Worm (Caenorhabditis elegans) whole organism, early embryonic: ENCODE results near the gene C13G5.2.

ENCODE experiments used
- B0310.2 ChIP-seq: sonication (generic microtip); optimal IDR thresholded peaks from 2 replicates; lab custom pipeline; 2016; ENCODE audit warnings: mild to moderate bottlenecking, missing genetic modification characterization, missing compliant biosample characterization
- F13C5.2 ChIP-seq: sonication (generic microtip); optimal IDR thresholded peaks from 2 replicates; lab custom pipeline; 2017; ENCODE audit warnings: mild to moderate bottlenecking, missing genetic modification characterization, inconsistent platforms, missing compliant biosample characterization
- aly-1 ChIP-seq: sonication (generic microtip); optimal IDR thresholded peaks from 2 replicates; lab custom pipeline; 2016; ENCODE audit warnings: missing genetic modification characterization, missing compliant biosample characterization
- ama-1 ChIP-seq: fragments of 150-350 bp; optimal IDR thresholded peaks from 2 replicates; lab custom pipeline; 2014
- ceh-13 ChIP-seq: fragments of 200-800 bp; sonication (Bioruptor generic); optimal IDR thresholded peaks from 2 replicates; lab custom pipeline; 2018; ENCODE audit warnings: mild to moderate bottlenecking, missing genetic modification characterization, missing compliant biosample characterization
- ceh-36 ChIP-seq: sonication (generic microtip); optimal IDR thresholded peaks from 2 replicates; lab custom pipeline; 2016; ENCODE audit warnings: missing genetic modification characterization, inconsistent platforms, missing compliant biosample characterization
- ets-7 ChIP-seq: sonication (generic microtip); optimal IDR thresholded peaks from 2 replicates; lab custom pipeline; 2016; ENCODE audit warnings: missing genotype, missing genetic modification characterization, missing compliant biosample characterization
- flt-1 ChIP-seq: fragments of 200-800 bp; sonication (Bioruptor generic); IDR thresholded peaks from 2 replicates; pipeline ENCODE4 v1.3.6; 2022; ENCODE audit warnings: missing genetic modification characterization, missing compliant biosample characterization
- hmbx-1 ChIP-seq: sonication (generic microtip); optimal IDR thresholded peaks from 2 replicates; lab custom pipeline; 2016; ENCODE audit warnings: mild to moderate bottlenecking, missing genetic modification characterization, missing compliant biosample characterization
- hmg-4 ChIP-seq: fragments of 200-800 bp; sonication (Bioruptor generic); optimal IDR thresholded peaks from 2 replicates; lab custom pipeline; 2018; ENCODE audit warnings: mild to moderate bottlenecking, missing genetic modification characterization, missing compliant biosample characterization
- hnd-1 ChIP-seq: sonication (generic microtip); optimal IDR thresholded peaks from 2 replicates; lab custom pipeline; 2016; ENCODE audit warnings: missing genetic modification characterization, missing compliant biosample characterization
- pes-1 ChIP-seq: fragments of 200-800 bp; sonication (Bioruptor generic); IDR thresholded peaks from 2 replicates; pipeline ENCODE4 v1.3.6; 2022; ENCODE audit warnings: missing genetic modification reagents, missing genetic modification characterization, missing compliant biosample characterization
- scrt-1 ChIP-seq: fragments of 200-800 bp; sonication (Bioruptor generic); IDR thresholded peaks from 2 replicates; pipeline ENCODE4 v1.3.6; 2022; ENCODE audit warnings: missing genetic modification characterization, missing compliant biosample characterization
- sea-1 ChIP-seq: fragments of 200-800 bp; sonication (Bioruptor generic); conservative IDR thresholded peaks from 2 replicates; pipeline ENCODE4 v1.3.6; 2022; ENCODE audit warnings: missing genetic modification characterization, missing compliant biosample characterization
- tbx-11 ChIP-seq: fragments of 200-800 bp; sonication (Bioruptor generic); IDR thresholded peaks from 2 replicates; pipeline ENCODE4 v1.3.6; 2022; ENCODE audit warnings: missing genetic modification characterization, missing compliant biosample characterization
- tbx-37 ChIP-seq: fragments of 200-800 bp; sonication (Bioruptor generic); conservative IDR thresholded peaks from 2 replicates; pipeline ENCODE4 v1.3.6; 2022; ENCODE audit warnings: missing genetic modification reagents, missing genetic modification characterization, missing compliant biosample characterization
- tra-4 ChIP-seq: sonication (generic microtip); optimal IDR thresholded peaks from 2 replicates; lab custom pipeline; 2017; ENCODE audit warnings: missing genetic modification characterization, missing compliant biosample characterization

Gene C13G5.2

DNA sequence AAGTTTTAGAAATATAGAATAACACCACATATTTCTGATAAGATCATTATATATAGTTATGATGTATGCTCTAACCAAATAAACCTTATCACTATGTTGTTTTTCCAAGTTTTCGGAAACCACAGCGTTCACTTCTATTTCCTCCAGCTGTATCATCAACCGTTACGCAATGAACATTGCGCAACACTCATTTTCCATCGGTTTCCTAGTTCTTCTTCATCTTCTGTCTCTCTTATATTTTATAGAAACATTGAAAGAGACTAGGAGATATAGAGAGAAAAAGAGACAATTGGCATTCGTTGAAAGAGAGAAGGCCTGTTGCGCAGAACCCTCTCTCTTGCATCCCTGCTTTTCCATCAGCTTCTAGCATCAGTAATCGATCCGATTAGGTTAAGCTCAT is 44.0 kb downstream of the C13G5.2 start:
- no peak for TF ChIP-seq hmg-4 (GFP tag; lab: Kevin White, UChicago)
- TF ChIP-seq sea-1 (GFP tag; lab: Robert Waterston, UW) = no peak
- no peak for TF ChIP-seq ets-7 (tag; lab: Kevin White, UChicago)
- TF ChIP-seq tbx-37 (GFP tag; lab: Robert Waterston, UW) = no peak

DNA sequence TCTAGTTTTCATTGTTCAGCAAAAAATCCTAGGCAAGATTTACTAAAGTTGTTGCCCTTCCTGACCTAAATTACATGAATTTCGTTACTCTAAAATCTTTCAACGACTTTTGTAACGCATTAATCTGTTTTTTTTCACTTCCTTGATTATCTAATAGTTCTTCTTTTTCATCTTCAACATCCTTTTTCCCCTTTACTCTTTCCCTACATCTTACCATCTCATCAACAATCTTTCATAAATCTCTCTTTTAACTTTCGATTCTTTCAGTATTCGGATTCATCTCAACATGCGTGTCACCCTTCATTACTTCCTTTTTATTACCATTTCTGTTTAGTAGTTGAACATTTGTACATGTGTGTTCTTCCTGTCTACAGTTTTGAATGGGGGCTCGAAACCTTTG is 44.4 kb downstream of the C13G5.2 start:
- TF ChIP-seq ama-1 (lab: Kevin White, UChicago) = no peak
- TF ChIP-seq tbx-11 (GFP tag; lab: Robert Waterston, UW) = no peak
- TF ChIP-seq pes-1 (GFP tag; lab: Robert Waterston, UW) = no peak
- TF ChIP-seq flt-1 = no peak
- no peak for TF ChIP-seq sea-1 (GFP tag; lab: Robert Waterston, UW)
- no peak for TF ChIP-seq hnd-1 (tag; lab: Kevin White, UChicago)
- TF ChIP-seq tbx-37 (GFP tag; lab: Robert Waterston, UW) = no peak
- TF ChIP-seq ceh-13 (GFP tag; lab: Kevin White, UChicago) = no peak
- TF ChIP-seq ets-7 (tag; lab: Kevin White, UChicago) = no peak
- no peak for TF ChIP-seq scrt-1 (GFP tag; lab: Robert Waterston, UW)
- TF ChIP-seq hmbx-1 (tag; lab: Kevin White, UChicago) = no peak
- TF ChIP-seq hmg-4 (GFP tag; lab: Kevin White, UChicago) = no peak
- TF ChIP-seq F13C5.2 = no peak
- TF ChIP-seq tra-4 (tag; lab: Kevin White, UChicago) = no peak
- TF ChIP-seq aly-1 (tag; lab: Kevin White, UChicago) = no peak
- no peak for TF ChIP-seq B0310.2 (tag; lab: Kevin White, UChicago)

DNA sequence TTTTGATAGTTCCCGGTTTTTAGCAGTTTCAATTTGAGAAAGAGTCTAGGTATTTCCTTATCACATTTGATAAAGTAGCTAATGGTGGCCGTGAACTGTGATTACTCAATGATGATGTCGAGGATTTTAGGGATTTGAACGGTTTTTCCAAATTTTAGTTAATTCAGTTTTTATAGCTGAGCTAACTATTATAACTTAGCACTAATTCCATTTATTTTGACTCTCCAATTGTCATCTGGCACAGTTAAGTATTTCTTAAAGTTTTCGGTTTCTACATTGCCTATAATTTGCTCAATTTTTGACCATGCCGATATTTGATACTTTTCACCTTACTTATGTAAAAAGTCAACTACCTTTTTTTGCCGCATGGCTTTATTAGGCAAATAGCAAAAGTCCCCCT is 45.0 kb downstream of the C13G5.2 start:
- TF ChIP-seq aly-1 (tag; lab: Kevin White, UChicago) = no peak
- no peak for TF ChIP-seq tra-4 (tag; lab: Kevin White, UChicago)
- no peak for TF ChIP-seq ceh-13 (GFP tag; lab: Kevin White, UChicago)
- no peak for TF ChIP-seq scrt-1 (GFP tag; lab: Robert Waterston, UW)

DNA sequence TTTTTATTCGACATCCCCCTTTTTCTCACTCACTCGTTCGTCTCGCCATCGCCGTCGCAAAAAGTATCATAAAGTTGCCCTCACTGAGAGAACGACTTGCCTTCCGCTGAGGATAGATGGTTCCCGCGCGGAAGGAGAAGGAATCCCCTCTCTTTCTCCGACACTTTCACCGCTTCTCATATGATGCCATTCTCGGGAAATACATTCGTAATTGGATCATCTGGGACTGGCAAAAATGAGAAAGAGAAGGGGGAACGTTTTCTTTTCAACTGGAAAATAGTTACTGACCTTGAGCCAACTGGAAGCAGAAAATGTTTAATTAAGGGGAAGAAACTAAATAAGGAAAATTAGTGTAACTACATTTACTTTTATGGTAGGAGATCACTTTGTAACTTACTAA is 46.4 kb downstream of the C13G5.2 start:
- TF ChIP-seq ceh-36 (tag; lab: Kevin White, UChicago) = no peak
- TF ChIP-seq ceh-13 (GFP tag; lab: Kevin White, UChicago) = no peak
- TF ChIP-seq flt-1 = no peak
- TF ChIP-seq hmg-4 (GFP tag; lab: Kevin White, UChicago) = no peak
- TF ChIP-seq aly-1 (tag; lab: Kevin White, UChicago) = no peak
- TF ChIP-seq ets-7 (tag; lab: Kevin White, UChicago) = no peak
- no peak for TF ChIP-seq scrt-1 (GFP tag; lab: Robert Waterston, UW)
- no peak for TF ChIP-seq hnd-1 (tag; lab: Kevin White, UChicago)
- TF ChIP-seq pes-1 (GFP tag; lab: Robert Waterston, UW) = no peak
- TF ChIP-seq hmbx-1 (tag; lab: Kevin White, UChicago) = no peak
- no peak for TF ChIP-seq tra-4 (tag; lab: Kevin White, UChicago)
- no peak for TF ChIP-seq tbx-37 (GFP tag; lab: Robert Waterston, UW)
- no peak for TF ChIP-seq sea-1 (GFP tag; lab: Robert Waterston, UW)
- no peak for TF ChIP-seq F13C5.2
- TF ChIP-seq tbx-11 (GFP tag; lab: Robert Waterston, UW) = no peak
- no peak for TF ChIP-seq ama-1 (lab: Kevin White, UChicago)

DNA sequence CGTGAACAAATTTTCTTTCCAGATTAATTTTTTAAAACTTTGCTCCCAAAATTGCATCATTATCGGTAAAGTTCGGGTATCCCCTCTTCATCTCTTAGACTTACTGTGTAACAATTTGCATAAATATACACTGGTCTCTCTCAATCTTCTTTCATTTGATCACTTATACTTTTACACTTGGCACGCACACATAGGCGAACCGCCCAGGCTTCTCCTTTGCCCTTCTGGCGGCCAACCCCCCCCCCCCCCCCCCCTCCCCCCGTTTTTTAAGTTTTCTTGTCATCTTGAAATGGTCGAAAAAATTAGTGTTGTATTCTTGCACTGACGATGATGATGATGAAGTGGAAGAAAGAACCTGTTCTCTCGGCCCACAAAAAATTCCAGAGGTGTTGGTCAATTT is 48.0 kb downstream of the C13G5.2 start:
- TF ChIP-seq ama-1 (lab: Kevin White, UChicago) (no peak), sea-1 (GFP tag; lab: Robert Waterston, UW) (no peak), hnd-1 (tag; lab: Kevin White, UChicago) (no peak), hmbx-1 (tag; lab: Kevin White, UChicago) (no peak), scrt-1 (GFP tag; lab: Robert Waterston, UW) (no peak), ceh-13 (GFP tag; lab: Kevin White, UChicago) (no peak), aly-1 (tag; lab: Kevin White, UChicago) (no peak), tra-4 (tag; lab: Kevin White, UChicago) (no peak), tbx-37 (GFP tag; lab: Robert Waterston, UW) (no peak), hmg-4 (GFP tag; lab: Kevin White, UChicago) (no peak), F13C5.2 (no peak), ceh-36 (tag; lab: Kevin White, UChicago) (no peak), ets-7 (tag; lab: Kevin White, UChicago) (no peak), flt-1 (no peak), tbx-11 (GFP tag; lab: Robert Waterston, UW) (no peak), B0310.2 (tag; lab: Kevin White, UChicago) (no peak), pes-1 (GFP tag; lab: Robert Waterston, UW) (no peak)
